Worm (Caenorhabditis elegans) whole organism, L4 larva: ENCODE results near the gene C23H5.8.
A peak's percentile ranks its signal among the peaks of the same experiment; 100 is the strongest.
"Not testable (repeated sequence)": the region's sequence is repeated elsewhere in the genome, so short reads cannot be mapped to it uniquely, and the experiment has no call there.

ENCODE experiments used
- F10B5.3 ChIP-seq: sonication (generic microtip); optimal IDR thresholded peaks from 2 replicates; lab custom pipeline; 2016; ENCODE audit warnings: mild to moderate bottlenecking, missing genetic modification characterization, missing compliant biosample characterization
- F37D6.2 ChIP-seq: sonication (generic microtip); optimal IDR thresholded peaks from 2 replicates; lab custom pipeline; 2016; ENCODE audit warnings: mild to moderate bottlenecking, missing genetic modification characterization, missing compliant biosample characterization
- T20F7.1 ChIP-seq: fragments of 200-800 bp; sonication (Bioruptor generic); optimal IDR thresholded peaks from 2 replicates; lab custom pipeline; 2018; ENCODE audit warnings: mild to moderate bottlenecking, missing genetic modification characterization, missing compliant biosample characterization
- Y5F2A.4 ChIP-seq: fragments of 200-800 bp; sonication (Bioruptor generic); optimal IDR thresholded peaks from 2 replicates; lab custom pipeline; 2018; ENCODE audit warnings: mild to moderate bottlenecking, missing genetic modification characterization, missing compliant biosample characterization
- ZK337.2 ChIP-seq: fragments of 200-800 bp; sonication (Bioruptor generic); IDR thresholded peaks from 2 replicates; pipeline ENCODE4 v1.3.6; 2022; ENCODE audit warnings: missing genetic modification reagents, missing genetic modification characterization, missing compliant biosample characterization
- ZK546.5 ChIP-seq, 2 experiments: sonication (generic microtip); optimal IDR thresholded peaks; 2 replicates each; lab custom pipeline; 2017; ENCODE audit warnings: missing biosample characterization in 2 of 2, missing genetic modification characterization in 2 of 2
- aly-2 ChIP-seq: sonication (generic microtip); optimal IDR thresholded peaks from 2 replicates; lab custom pipeline; 2018; ENCODE audit warnings: missing biosample characterization, missing genetic modification characterization
- arid-1 ChIP-seq: fragments of 200-800 bp; sonication (Bioruptor generic); conservative IDR thresholded peaks from 2 replicates; pipeline ENCODE4 v1.3.6; 2022; ENCODE audit warnings: missing genetic modification reagents, missing genetic modification characterization, missing compliant biosample characterization
- ceh-28 ChIP-seq: fragments of 150-350 bp; optimal IDR thresholded peaks from 2 replicates; lab custom pipeline; 2014; ENCODE audit warnings: missing biosample characterization, missing genetic modification reagents, missing genetic modification characterization
- ceh-44 ChIP-seq: fragments of 200-800 bp; sonication (Bioruptor generic); IDR thresholded peaks from 2 replicates; pipeline ENCODE4 v1.3.6; 2022; ENCODE audit warnings: missing genetic modification reagents, missing genetic modification characterization, missing compliant biosample characterization
- cey-2 ChIP-seq: sonication (generic microtip); optimal IDR thresholded peaks from 3 replicates; lab custom pipeline; 2017; ENCODE audit warnings: missing genetic modification characterization, mild to moderate bottlenecking, missing compliant biosample characterization, antibody characterized with exemption, borderline replicate concordance; ENCODE audit not compliant: insufficient read depth
- ctbp-1 ChIP-seq: fragments of 200-800 bp; sonication (Bioruptor generic); IDR thresholded peaks from 2 replicates; pipeline ENCODE4 v1.3.6; 2022; ENCODE audit warnings: missing genetic modification reagents, missing genetic modification characterization, missing compliant biosample characterization
- daf-16 ChIP-seq, 3 experiments: sonication (generic microtip); optimal IDR thresholded peaks; 2 replicates each; lab custom pipeline; 2016 to 2017; ENCODE audit warnings: missing genetic modification characterization in 3 of 3, missing genetic modification reagents in 3 of 3, mild to moderate bottlenecking in 2 of 3, missing compliant biosample characterization in 2 of 3, missing biosample characterization in 1 of 3, moderate library complexity in 1 of 3
- dmd-6 ChIP-seq: fragments of 200-800 bp; sonication (Bioruptor generic); IDR thresholded peaks from 2 replicates; pipeline ENCODE4 v1.3.6; 2022; ENCODE audit warnings: missing genetic modification reagents, missing genetic modification characterization, missing compliant biosample characterization
- dmd-8 ChIP-seq: fragments of 200-800 bp; sonication (Bioruptor generic); IDR thresholded peaks from 2 replicates; pipeline ENCODE4 v1.3.6; 2022; ENCODE audit warnings: missing genetic modification characterization, missing compliant biosample characterization
- egl-27 ChIP-seq: sonication (generic microtip); optimal IDR thresholded peaks from 3 replicates; lab custom pipeline; 2017; ENCODE audit warnings: missing biosample characterization, missing genetic modification reagents, missing genetic modification characterization
- hmg-1.1 ChIP-seq: fragments of 200-800 bp; sonication (Bioruptor generic); IDR thresholded peaks from 2 replicates; pipeline ENCODE4 v1.3.6; 2022; ENCODE audit warnings: missing genetic modification reagents, missing genetic modification characterization, missing compliant biosample characterization
- lim-7 ChIP-seq: fragments of 200-800 bp; sonication (Bioruptor generic); IDR thresholded peaks from 2 replicates; pipeline ENCODE4 v1.3.6; 2022; ENCODE audit warnings: missing genetic modification characterization, missing compliant biosample characterization
- lin-1 ChIP-seq: fragments of 200-800 bp; sonication (Bioruptor generic); IDR thresholded peaks from 2 replicates; pipeline ENCODE4 v1.3.6; 2022; ENCODE audit warnings: missing genetic modification reagents, missing genetic modification characterization, missing compliant biosample characterization
- lin-38 ChIP-seq: fragments of 200-800 bp; sonication (Bioruptor generic); IDR thresholded peaks from 2 replicates; pipeline ENCODE4 v1.3.6; 2022; ENCODE audit warnings: missing genetic modification reagents, missing genetic modification characterization, missing compliant biosample characterization
- lin-39 ChIP-seq: fragments of 150-350 bp; optimal IDR thresholded peaks from 2 replicates; lab custom pipeline; 2014; ENCODE audit warnings: missing biosample characterization, missing genetic modification reagents, missing genetic modification characterization
- lsy-2 ChIP-seq, 2 experiments: fragments of 150-350 bp in 1 of 2; sonication (generic microtip) in 1 of 2; optimal IDR thresholded peaks; 2 replicates each; lab custom pipeline; 2014 to 2017; ENCODE audit warnings: missing biosample characterization in 2 of 2, missing genetic modification characterization in 2 of 2
- madf-5 ChIP-seq, 2 experiments: fragments of 200-800 bp; sonication (Bioruptor generic); IDR thresholded peaks; 2 replicates each; pipeline ENCODE4 v1.3.6; 2022; ENCODE audit warnings: missing compliant biosample characterization in 2 of 2, missing genetic modification characterization in 2 of 2
- madf-9 ChIP-seq: fragments of 200-800 bp; sonication (Bioruptor generic); conservative IDR thresholded peaks from 2 replicates; pipeline ENCODE4 v1.3.6; 2022; ENCODE audit warnings: missing genetic modification reagents, missing genetic modification characterization, missing compliant biosample characterization
- mdl-1 ChIP-seq, 2 experiments: fragments of 150-350 bp in 1 of 2; sonication (generic microtip) in 1 of 2; optimal IDR thresholded peaks; 2 replicates each; lab custom pipeline; 2014 to 2017; ENCODE audit warnings: missing biosample characterization in 2 of 2, missing genetic modification characterization in 2 of 2
- mxl-3 ChIP-seq: fragments of 200-800 bp; sonication (Bioruptor generic); optimal IDR thresholded peaks from 2 replicates; lab custom pipeline; 2018; ENCODE audit warnings: mild to moderate bottlenecking, missing genetic modification characterization, missing compliant biosample characterization
- nhr-111 ChIP-seq: fragments of 200-800 bp; sonication (Bioruptor generic); optimal IDR thresholded peaks from 2 replicates; lab custom pipeline; 2018; ENCODE audit warnings: mild to moderate bottlenecking, missing genetic modification characterization, missing compliant biosample characterization
- nhr-237 ChIP-seq: sonication (generic microtip); optimal IDR thresholded peaks from 2 replicates; lab custom pipeline; 2017; ENCODE audit warnings: missing biosample characterization, missing genetic modification characterization
- nhr-28 ChIP-seq: fragments of 150-350 bp; optimal IDR thresholded peaks from 2 replicates; lab custom pipeline; 2014; ENCODE audit warnings: missing biosample characterization, missing genetic modification characterization
- nhr-6 ChIP-seq: fragments of 150-350 bp; optimal IDR thresholded peaks from 2 replicates; lab custom pipeline; 2014; ENCODE audit warnings: missing biosample characterization, missing genetic modification characterization
- pha-4 ChIP-seq, 2 experiments: fragments of 150-350 bp in 1 of 2; fragments of 200-800 bp in 1 of 2; sonication (Bioruptor generic) in 1 of 2; IDR thresholded peaks in 1 of 2; optimal IDR thresholded peaks in 1 of 2; 2 replicates each; pipeline versions ENCODE4 v1.3.6 to Lab custom; 2014 to 2022; ENCODE audit warnings: missing genetic modification characterization in 2 of 2, missing genetic modification reagents in 2 of 2, missing biosample characterization in 1 of 2, missing compliant biosample characterization in 1 of 2
- pqm-1 ChIP-seq: sonication (generic microtip); optimal IDR thresholded peaks from 2 replicates; lab custom pipeline; 2017; ENCODE audit warnings: missing biosample characterization, missing genetic modification characterization
- saeg-2 ChIP-seq: fragments of 200-800 bp; sonication (Bioruptor generic); IDR thresholded peaks from 2 replicates; pipeline ENCODE4 v1.3.6; 2022; ENCODE audit warnings: missing genetic modification reagents, missing genetic modification characterization, missing compliant biosample characterization
- skn-1 ChIP-seq: fragments of 150-350 bp; optimal IDR thresholded peaks from 2 replicates; lab custom pipeline; 2014; ENCODE audit warnings: missing biosample characterization, missing genetic modification characterization
- snpc-1.2 ChIP-seq: fragments of 200-800 bp; sonication (Bioruptor generic); IDR thresholded peaks from 2 replicates; pipeline ENCODE4 v1.3.6; 2022; ENCODE audit warnings: missing genetic modification reagents, missing genetic modification characterization, missing compliant biosample characterization
- unc-39 ChIP-seq: sonication (generic microtip); optimal IDR thresholded peaks from 2 replicates; lab custom pipeline; 2017; ENCODE audit warnings: missing biosample characterization, missing genetic modification characterization
- zip-11 ChIP-seq: fragments of 200-800 bp; sonication (Bioruptor generic); IDR thresholded peaks from 2 replicates; pipeline ENCODE4 v1.3.6; 2022; ENCODE audit warnings: missing genetic modification characterization, missing compliant biosample characterization

The C23H5.8 gene

ce11 chrIV:2137478-2137877 is 24.3 kb upstream of the C23H5.8 start:
- TF ChIP-seq madf-9 (GFP tag; lab: Robert Waterston, UW) (no peak), Y5F2A.4 (no peak), egl-27 (tag; lab: Kevin White, UChicago) (no peak), ZK546.5 (tag; optimal IDR thresholded peaks at IDR 0.05; lab: Kevin White, UChicago) (no peak), mxl-3 (no peak), lsy-2 (tag; optimal IDR thresholded peaks at IDR 0.05; lab: Kevin White, UChicago) (no peak), ZK337.2 (GFP tag; lab: Robert Waterston, UW) (no peak), saeg-2 (GFP tag; lab: Robert Waterston, UW) (no peak), dmd-8 (no peak), dmd-6 (GFP tag; lab: Robert Waterston, UW) (no peak), lim-7 (no peak), madf-5 (GFP tag; IDR thresholded peaks at IDR 0.05; lab: Robert Waterston, UW) (no peak), ceh-44 (GFP tag; lab: Robert Waterston, UW) (no peak), mdl-1 (tag; optimal IDR thresholded peaks at IDR 0.05; lab: Kevin White, UChicago) (no peak)

- no peak for TF ChIP-seq daf-16 (GFP tag; optimal IDR thresholded peaks at IDR 0.05; lab: Kevin White, UChicago)
- no peak for TF ChIP-seq daf-16 (tag; optimal IDR thresholded peaks at IDR 0.05; lab: Kevin White, UChicago)
- TF ChIP-seq lin-39 (tag; lab: Kevin White, UChicago), result no peak
- no peak for TF ChIP-seq F37D6.2 (tag; lab: Kevin White, UChicago)
- TF ChIP-seq Y5F2A.4, result no peak
- TF ChIP-seq F10B5.3 (tag; lab: Kevin White, UChicago), result no peak
- TF ChIP-seq unc-39, result no peak
- TF ChIP-seq hmg-1.1, result no peak
- TF ChIP-seq nhr-6 (tag; lab: Kevin White, UChicago), result no peak
- TF ChIP-seq pqm-1 (tag; lab: Kevin White, UChicago), result no peak
- no peak for TF ChIP-seq lim-7
- TF ChIP-seq nhr-237 (tag; lab: Kevin White, UChicago), result no peak
- TF ChIP-seq T20F7.1 (GFP tag; lab: Kevin White, UChicago), result no peak
- TF ChIP-seq snpc-1.2, result no peak
Measured at ce11 chrIV:2136607-2137006, 23.4 kb upstream of the C23H5.8 start, which contains the start of gene test-1. test-1 (plus strand) TSS chrIV:2136951.

ce11 chrIV:2135880-2136279 is 22.7 kb upstream of the C23H5.8 start:
- TF ChIP-seq snpc-1.2, result 0 out of 2 replicates have a peak, but pooled peaks have one; percentile 18
- 0 out of 2 replicates have a peak, but pooled peaks have one; percentile 23 for TF ChIP-seq ctbp-1 (GFP tag; lab: Robert Waterston, UW)
- peak; percentile 40; the same call in 1 of the 2 replicates for TF ChIP-seq arid-1 (GFP tag; lab: Robert Waterston, UW)
- TF ChIP-seq pha-4 (GFP tag; IDR thresholded peaks at IDR 0.05; lab: Robert Waterston, UW), result 0 out of 2 replicates have a peak, but pooled peaks have one; percentile 16
- TF ChIP-seq pha-4 (tag; optimal IDR thresholded peaks at IDR 0.05; lab: Kevin White, UChicago), result not testable (repeated sequence)
- TF ChIP-seq lin-38 (GFP tag; lab: Robert Waterston, UW), result 0 out of 2 replicates have a peak, but pooled peaks have one; percentile 36

- peak; percentile 82 for TF ChIP-seq ceh-28 (tag; lab: Kevin White, UChicago)
- no peak for TF ChIP-seq lin-39 (tag; lab: Kevin White, UChicago)
- TF ChIP-seq, all 104 proteins: peak for 1
Measured at ce11 chrIV:2133431-2133940, 20.3 kb upstream of the C23H5.8 start, which contains the start of gene C23H5.12. C23H5.12 (plus strand) TSS chrIV:2133481.

ce11 chrIV:2130714-2131113 is 17.5 kb upstream of the C23H5.8 start, which contains the start of gene prmt-6:
prmt-6 (plus strand) TSS chrIV:2130965.
- peak; percentile 54 for TF ChIP-seq nhr-28 (tag; lab: Kevin White, UChicago)
- no peak for TF ChIP-seq zip-11
- peak; percentile 51 for TF ChIP-seq pqm-1 (tag; lab: Kevin White, UChicago)
- TF ChIP-seq dmd-6 (GFP tag; lab: Robert Waterston, UW), result peak; percentile 54; the same call in 1 of the 2 replicates
- TF ChIP-seq cey-2 (tag; lab: Kevin White, UChicago), result no peak
- no peak for TF ChIP-seq F37D6.2 (tag; lab: Kevin White, UChicago)
- no peak for TF ChIP-seq lin-1 (GFP tag; lab: Robert Waterston, UW)
- TF ChIP-seq ctbp-1 (GFP tag; lab: Robert Waterston, UW), result no peak
- no peak for TF ChIP-seq skn-1 (tag; lab: Kevin White, UChicago)
- TF ChIP-seq nhr-6 (tag; lab: Kevin White, UChicago), result no peak
- TF ChIP-seq nhr-111, result no peak
- TF ChIP-seq aly-2 (tag; lab: Kevin White, UChicago), result no peak
